Fruit fly (Drosophila melanogaster): Measurements from ENCODE around the gene Fbxl4.

The Fbxl4 gene

DNA sequence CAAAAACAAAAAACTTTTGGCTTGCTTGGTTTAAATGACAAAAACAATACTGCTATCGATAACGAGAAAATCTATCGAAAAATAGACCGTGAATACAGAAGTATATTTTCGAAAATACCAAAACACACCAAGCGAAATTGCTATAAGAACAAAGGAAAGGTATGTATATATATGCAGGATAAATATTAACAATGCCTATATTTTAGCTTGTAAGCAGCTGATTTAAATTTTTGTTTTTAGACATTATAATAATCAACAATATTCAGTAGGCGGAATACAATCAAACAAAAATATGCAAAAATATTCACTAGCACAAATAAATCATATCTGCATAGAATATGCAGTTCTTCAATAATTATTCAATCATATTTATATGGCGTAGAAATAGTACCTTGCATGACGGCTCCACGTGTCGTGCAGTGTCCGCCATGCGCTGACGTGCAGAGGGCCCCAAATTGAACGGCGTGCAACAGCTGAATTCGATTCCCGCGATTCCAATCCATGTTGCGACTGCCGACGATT lies at the start of gene Fbxl4, which contains the start of gene Dus2:
Gene Fbxl4 (minus strand): TSS at position 51 of the 522 bp plus-strand sequence.
Gene Dus2 (plus strand): TSS at position 116 of the 522 bp plus-strand sequence.
- TF ChIP-seq noc (tag; optimal IDR thresholded peaks at IDR 0.05), result peak; percentile 88

DNA sequence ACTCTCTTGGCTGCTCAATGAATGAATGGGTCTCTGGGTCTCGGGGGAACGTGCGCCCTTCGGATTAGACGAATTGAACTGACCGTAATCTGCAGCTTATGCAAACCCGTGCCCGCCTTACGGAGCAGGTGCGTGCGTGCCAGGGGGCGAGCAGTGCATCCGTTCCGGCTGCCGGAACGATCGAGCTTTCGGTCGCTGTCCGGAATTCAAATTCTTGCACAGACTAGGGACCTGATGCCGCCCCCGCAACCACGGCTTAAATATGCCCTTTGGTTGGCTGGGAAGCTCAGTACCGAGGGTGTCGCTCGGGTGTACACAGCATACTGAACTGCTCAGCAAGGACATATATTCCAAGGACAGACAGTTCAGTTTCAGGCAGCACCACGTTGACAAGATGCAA lies 39.7 kb upstream of the Fbxl4 start, which contains the start of gene Muc12Ea:
Gene Muc12Ea (plus strand): TSS at position 301 of the 400 bp plus-strand sequence.
- TF ChIP-seq noc (tag; optimal IDR thresholded peaks at IDR 0.05), result no peak

DNA sequence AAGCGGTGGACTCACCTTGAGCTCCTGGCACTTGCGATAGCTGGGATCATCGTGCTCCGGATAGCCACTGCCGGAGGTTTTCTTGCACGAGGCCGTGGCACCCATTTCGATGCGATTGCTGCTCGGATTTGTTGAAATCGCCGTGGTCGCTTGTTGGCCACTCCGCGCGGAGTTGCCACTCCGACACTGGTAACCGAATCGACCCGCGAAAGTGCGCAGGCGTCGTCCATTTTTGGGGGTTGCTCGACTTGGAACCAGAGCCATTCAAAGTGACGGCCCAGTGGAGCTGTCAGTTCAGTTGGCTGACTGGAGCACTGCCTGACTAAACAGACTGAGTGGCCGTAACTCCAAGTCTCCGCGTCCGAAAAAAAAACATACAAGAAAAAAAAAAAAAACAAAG lies 28.4 kb upstream of the Fbxl4 start, which contains the start of the genes CG13404 and na:
Gene CG13404 (minus strand): TSS at position 176 of the 400 bp plus-strand sequence.
Gene na (plus strand): TSS at position 293 of the 400 bp plus-strand sequence.
- no peak for TF ChIP-seq noc (tag; optimal IDR thresholded peaks at IDR 0.05)

DNA sequence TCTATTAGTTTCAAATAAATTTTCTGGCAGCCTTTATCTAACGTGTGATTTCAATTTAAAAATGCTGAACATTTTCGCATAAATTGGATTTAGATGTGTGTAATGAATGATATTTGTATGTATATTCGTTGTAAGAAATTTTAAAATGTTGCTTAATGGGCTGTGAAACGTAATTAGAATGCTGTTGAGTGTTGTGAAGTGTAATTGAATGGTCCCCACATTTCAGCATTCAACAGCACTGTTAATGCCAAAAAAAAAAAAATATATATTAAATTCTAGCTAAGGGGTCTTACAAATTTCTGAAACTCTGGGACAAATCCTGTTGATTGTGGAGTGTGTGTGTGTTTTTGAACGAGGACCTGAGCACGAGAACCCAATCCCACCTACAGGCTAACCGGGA lies 27.4 kb upstream of the Fbxl4 start:
- no peak for TF ChIP-seq noc (tag; optimal IDR thresholded peaks at IDR 0.05)

DNA sequence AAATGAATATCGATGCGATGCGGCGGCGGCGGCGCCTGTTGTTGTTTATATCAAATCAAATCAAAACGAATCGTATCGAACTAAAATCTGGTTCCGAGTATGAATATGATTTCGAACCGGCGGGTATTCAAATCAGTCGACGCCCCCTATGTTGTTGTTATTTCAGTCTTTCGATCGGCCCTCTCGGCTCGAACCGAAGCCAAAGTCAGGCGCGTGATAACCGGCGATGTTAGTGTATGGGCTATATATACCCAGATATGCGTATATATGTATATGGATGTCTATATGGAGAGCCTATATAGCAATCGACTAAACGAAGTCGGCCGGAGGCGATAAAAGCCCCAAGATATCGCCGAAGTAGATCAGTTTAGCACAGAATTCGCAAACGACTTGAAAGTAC lies 23.1 kb upstream of the Fbxl4 start, which contains the start of the genes CG46317 and Tat:
Gene CG46317 (plus strand): TSS at position 361 of the 400 bp plus-strand sequence.
Gene Tat (plus strand): TSS at position 361 of the 400 bp plus-strand sequence.
- TF ChIP-seq noc (tag; optimal IDR thresholded peaks at IDR 0.05), result no peak

DNA sequence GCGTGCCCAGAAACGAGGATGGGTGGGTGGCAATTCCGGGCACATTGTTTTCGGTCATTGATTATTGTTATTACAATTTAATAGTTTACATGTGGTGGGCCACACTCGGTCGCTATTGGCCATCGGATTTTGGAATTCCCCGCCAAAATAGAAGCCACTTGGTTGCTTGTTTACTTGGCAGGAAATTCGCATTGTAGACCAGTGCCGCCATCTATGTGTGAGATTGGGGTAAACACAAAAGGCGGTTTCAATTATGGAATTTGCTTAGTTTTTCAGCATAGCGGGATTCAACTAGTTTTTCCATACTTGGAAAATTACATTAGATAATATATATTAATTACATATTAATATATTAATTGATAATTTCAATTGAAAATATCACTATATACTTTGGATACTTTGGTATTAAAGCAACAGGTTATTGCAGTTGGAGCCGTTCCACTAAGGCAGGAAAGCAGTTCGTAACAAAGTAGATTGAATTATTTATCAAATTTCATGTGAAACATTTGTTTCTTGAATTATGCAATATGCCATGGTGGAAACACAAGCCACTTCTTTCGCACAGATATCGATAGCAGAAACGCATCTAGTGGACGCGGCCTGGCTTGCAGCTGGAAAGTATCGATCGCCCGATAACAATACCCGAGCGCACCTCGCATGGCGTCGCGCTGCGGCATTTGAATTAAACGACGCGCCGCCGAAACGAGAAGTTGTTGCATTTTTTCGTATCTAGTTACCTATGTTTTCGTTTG lies 9.5 kb upstream of the Fbxl4 start, which contains the start of gene mud:
Gene mud (plus strand): TSS at position 698 of the 752 bp plus-strand sequence.
- no peak for TF ChIP-seq noc (tag; optimal IDR thresholded peaks at IDR 0.05)

DNA sequence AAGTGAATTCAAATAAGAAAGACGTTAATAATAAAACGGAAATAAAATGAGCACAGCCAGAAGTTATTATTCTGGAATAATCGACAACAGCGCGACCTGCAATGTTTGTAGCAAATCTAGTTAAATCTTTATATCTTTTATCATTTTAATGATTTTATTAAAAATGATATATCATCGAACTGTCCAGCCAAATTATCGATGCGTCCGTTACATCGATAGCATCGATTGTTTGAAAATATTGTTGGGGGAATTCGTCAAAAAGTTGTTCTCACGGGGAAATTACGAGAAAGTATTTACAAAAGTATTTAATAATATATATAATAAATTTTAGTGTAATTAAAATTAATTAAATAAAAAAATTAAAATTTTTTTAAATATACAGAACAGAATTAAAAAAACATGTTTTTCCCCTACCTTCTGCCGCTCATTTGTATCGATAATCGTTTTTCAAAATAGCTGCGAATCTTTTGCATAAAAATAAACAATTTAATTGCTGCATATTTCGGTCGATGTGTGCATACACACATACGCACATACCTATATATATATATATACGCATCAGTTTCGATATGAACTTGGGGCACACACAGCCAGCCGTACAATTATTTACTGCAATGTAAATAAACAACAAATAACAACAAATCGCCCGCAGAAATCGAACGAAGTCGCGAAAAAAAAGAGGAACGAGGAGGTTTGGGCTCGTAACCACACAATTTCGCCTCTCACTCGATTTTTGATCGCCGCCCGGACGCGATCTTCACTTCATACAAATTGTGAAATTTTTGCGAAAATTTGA lies 5.4 kb upstream of the Fbxl4 start, which contains the start of gene CG32599:
Gene CG32599 (plus strand): TSS at position 746 of the 796 bp plus-strand sequence.
- TF ChIP-seq noc (tag; optimal IDR thresholded peaks at IDR 0.05), result no peak

DNA sequence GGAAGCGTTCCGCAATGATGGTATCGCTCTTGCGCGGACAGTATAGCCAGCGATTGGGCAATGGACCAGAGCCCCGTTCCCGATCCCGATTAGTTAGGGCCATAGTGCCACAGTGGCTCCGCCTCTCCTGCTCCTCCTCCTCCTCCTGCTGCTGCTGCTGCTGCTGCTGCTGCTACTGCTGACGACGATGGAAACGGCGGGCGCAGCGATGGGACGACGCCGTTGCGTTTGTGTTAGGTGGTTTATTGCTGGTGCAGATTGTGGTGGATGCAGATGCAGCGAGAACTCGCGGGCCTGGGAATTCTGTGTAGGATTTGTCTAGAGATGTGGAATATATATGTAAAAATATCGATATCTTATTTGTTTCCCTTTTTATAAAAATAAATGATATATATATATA lies 4.8 kb upstream of the Fbxl4 start, which contains the start of gene mRNA-cap:
Gene mRNA-cap (minus strand): TSS at position 344 of the 400 bp plus-strand sequence.
- no peak for TF ChIP-seq noc (tag; optimal IDR thresholded peaks at IDR 0.05)

DNA sequence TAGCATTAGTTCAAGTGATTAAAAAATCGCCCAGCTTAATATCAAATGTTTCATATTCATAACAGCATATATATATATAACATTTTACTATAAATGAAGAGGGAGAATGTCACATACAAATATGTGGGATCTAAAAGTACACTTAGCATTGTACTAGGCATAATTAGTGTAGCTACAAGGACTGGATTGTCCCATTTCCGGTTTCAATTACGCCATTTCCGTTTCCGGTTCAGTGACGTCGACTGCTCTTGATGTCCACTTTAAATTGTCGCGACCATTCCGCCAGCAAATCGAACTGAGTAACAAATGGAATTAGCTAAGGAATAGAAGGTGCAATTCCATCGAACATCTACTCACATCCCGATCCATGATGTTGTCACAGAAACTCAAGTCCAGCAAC lies 3.3 kb downstream of the Fbxl4 start:
- TF ChIP-seq noc (tag; optimal IDR thresholded peaks at IDR 0.05), result no peak

DNA sequence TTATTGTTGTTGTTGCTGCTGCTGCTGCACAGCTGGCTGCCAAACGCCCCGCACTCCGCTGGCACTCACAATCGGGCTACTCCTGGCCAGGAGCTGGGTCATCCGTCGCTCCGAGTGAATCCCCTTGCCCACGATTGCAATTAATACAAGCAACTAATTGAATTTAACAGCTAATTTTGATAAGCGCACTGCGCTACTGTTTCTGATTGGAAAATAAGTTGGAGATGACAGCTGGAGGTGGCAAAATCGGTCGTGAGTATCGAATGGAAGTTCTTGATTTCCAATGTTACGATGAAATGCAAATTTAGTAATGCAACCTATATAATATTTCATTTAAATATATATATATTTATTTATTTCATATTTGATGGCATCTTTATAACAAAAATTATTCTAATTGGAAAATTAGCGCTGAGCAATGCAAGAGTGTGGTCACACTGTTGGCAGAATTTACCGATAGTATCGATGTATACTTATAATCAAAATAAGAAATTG lies 3.8 kb downstream of the Fbxl4 start, which contains the start of gene CG42271:
Gene CG42271 (minus strand): TSS at position 224 of the 495 bp plus-strand sequence.
- TF ChIP-seq noc (tag; optimal IDR thresholded peaks at IDR 0.05), result no peak

DNA sequence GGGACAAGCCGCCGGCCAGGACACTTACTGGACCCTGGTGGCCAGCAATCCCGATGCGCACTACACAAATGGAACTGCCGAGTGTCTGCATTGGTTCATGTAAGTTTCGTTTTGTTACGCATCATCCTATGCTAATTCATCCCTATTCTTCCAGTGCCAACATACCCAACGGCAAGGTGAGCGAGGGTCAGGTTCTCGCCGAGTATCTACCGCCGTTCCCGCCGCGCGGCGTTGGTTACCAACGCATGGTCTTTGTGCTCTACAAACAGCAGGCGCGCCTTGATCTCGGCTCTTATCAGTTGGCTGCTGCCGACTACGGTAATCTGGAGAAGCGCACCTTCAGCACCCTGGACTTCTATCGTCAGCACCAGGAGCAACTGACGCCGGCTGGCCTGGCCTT lies 10.7 kb downstream of the Fbxl4 start:
- TF ChIP-seq noc (tag; optimal IDR thresholded peaks at IDR 0.05), result no peak

DNA sequence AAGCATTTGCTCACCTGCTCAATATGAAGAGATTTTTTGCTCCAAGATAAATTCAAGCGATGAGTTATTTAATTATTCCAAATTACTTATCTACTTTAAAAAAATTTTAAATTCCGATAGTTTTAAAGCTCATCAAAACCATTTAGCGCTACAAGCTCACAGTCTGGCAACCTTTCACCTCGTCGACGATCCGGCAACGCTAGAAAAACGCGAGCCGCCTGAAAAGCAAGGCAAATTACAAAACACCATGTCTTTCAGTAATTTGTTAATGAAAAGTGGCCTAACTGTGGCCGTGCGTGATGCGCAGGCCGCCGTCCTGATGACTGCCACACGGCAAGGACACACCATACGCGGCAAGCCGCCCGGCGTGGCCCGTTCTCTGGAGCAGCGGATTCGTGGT lies 11.6 kb downstream of the Fbxl4 start, which contains the start of gene mRpL38:
Gene mRpL38 (plus strand): TSS at position 197 of the 400 bp plus-strand sequence.
- no peak for TF ChIP-seq noc (tag; optimal IDR thresholded peaks at IDR 0.05)

DNA sequence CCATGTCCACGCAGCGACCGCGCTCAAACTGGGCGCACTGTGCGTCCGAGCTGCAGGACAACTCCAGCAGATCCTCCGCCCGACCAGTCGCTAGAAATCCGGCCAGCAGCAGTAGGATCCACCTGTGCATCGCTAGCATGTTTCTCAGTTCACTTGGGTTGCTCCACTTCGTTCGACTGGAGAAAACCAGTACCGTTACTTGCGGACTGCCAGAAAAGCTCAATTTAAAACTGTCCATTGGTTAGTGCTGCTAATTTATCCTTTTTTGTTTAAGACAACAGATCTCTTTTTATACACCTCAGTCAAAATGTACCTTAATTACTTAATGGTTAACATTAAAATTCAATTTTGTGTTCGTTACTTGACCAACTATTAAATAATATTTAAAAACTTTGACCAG lies 12.1 kb downstream of the Fbxl4 start, which contains the start of gene CG11674:
Gene CG11674 (minus strand): TSS at position 215 of the 400 bp plus-strand sequence.
- TF ChIP-seq noc (tag; optimal IDR thresholded peaks at IDR 0.05), result no peak

DNA sequence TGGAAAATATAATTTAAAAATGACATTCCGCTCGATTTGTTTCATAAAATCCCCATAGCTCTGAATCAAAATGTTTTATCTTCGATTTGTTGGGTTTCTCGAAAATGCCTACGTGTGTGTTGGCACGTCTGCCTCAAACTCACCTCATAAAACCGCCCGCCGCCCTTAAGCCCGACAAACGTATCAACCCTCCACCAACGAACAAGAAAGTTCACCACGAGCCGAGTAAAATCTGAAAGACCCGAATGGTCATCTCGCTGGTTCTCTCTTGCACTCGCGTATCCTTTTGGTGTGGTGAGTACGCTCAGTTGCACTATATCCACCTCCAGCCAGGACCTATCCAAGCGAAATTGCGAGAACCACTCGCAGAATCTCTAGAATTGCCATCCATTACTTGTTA lies 15.7 kb downstream of the Fbxl4 start:
- no peak for TF ChIP-seq noc (tag; optimal IDR thresholded peaks at IDR 0.05)

DNA sequence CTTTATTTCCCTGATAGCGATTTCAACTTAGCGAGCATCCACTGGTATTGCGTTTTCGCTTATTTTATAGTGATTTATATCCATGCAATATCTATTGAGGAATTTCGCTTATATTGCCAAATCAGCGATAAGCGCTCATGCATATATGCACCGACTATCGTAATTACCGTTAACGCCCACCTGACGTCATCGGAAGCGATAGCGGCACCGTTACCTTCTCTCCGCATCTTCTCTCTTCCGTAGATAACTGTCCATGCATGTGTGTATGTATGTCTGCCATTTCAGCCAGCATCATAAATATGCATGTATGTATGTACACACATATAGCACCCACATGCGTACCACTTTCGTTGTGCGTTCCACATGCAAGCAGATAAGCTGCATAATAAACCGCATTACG lies 16.5 kb downstream of the Fbxl4 start:
- TF ChIP-seq noc (tag; optimal IDR thresholded peaks at IDR 0.05), result no peak
